Worm (Caenorhabditis elegans): Measurements from ENCODE around the gene cpg-2.

Gene cpg-2

DNA sequence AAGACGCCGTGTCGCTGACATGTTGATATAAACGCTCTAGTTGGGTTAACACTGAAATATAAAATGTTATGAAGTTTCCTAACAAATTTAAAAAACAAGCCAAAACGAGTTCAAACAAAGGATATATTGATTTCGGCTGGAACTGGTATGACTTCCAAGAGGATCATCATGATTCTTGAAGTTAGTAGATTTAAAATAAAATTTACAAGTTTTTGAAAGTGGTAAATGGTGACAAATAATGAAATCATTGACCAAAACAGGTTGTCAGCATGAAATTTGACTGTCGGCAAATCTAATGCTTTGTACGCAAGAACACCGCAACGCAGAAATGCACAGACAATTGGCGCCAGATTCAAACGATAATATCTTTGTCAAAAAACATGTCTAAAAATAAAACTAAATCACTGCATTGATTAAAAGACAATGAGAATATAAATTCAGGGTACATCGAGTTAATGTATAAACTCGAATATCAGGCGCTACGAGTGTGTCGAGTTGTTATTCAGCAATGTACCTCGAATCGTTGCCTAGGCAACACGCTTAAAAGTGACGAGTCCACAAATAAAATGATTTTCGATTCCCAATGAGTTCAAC is 35.2 kb downstream of the cpg-2 start, which contains the start of the genes ubc-18 and R01H2.8 (continued):
- TF ChIP-seq K12H6.12 (tag; optimal IDR thresholded peaks at IDR 0.05) = no peak
- no peak for TF ChIP-seq ceh-40 (GFP tag; IDR thresholded peaks at IDR 0.05)
- no peak for TF ChIP-seq ekl-4 (GFP tag; IDR thresholded peaks at IDR 0.05)
- no peak for TF ChIP-seq F52B5.7 (tag; optimal IDR thresholded peaks at IDR 0.05)
- no peak for TF ChIP-seq snpc-4 (GFP tag; optimal IDR thresholded peaks at IDR 0.05)
- TF ChIP-seq snpc-4 (tag; optimal IDR thresholded peaks at IDR 0.05) = no peak
- TF ChIP-seq tbp1 (GFP tag; optimal IDR thresholded peaks at IDR 0.05) = no peak
- TF ChIP-seq T26A5.8 (tag; optimal IDR thresholded peaks at IDR 0.05) = no peak
- no peak for TF ChIP-seq nhr-80 (tag; optimal IDR thresholded peaks at IDR 0.05)

DNA sequence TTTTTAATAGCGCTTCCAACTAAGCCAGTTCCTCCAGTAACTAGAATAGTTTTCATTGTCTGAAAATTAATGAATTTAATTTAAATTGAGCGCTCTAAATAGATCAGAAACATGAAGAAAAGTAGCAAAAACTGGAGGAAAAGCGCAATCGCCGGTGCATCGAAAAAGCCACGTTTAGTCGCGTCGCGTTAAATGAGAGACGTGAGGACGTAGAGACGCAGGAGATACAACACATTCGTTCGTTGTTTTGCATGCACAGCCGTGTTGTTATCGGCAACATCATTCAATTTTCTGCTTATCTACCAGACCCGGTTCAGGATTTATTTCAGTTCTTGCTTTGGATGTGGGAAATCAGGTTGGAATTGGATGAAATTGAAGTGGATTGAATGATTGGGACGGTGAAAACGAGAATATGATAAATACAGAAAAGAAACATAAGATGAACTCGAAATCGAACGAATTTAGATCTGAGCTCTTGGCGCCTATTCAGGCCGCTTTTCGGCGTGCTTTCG is 36.3 kb downstream of the cpg-2 start, which contains the start of gene ger-1:
Gene ger-1 (minus strand): TSS at position 93 of the 512 bp plus-strand sequence.
- peak; percentile 18 for TF ChIP-seq nhr-80 (tag; optimal IDR thresholded peaks at IDR 0.05)
- TF ChIP-seq ztf-28 (GFP tag; IDR thresholded peaks at IDR 0.05) = no peak
- no peak for TF ChIP-seq ets-4 (GFP tag; optimal IDR thresholded peaks at IDR 0.05)
- TF ChIP-seq lin-54 (GFP tag; optimal IDR thresholded peaks at IDR 0.05) = peak; percentile 0
- TF ChIP-seq mel-28 (tag; optimal IDR thresholded peaks at IDR 0.05; ENCODE audit: borderline replicate concordance) = no peak
- no peak for TF ChIP-seq K11D2.4 (GFP tag; IDR thresholded peaks at IDR 0.05)
- TF ChIP-seq egl-18 (GFP tag; IDR thresholded peaks at IDR 0.05) = no peak
- TF ChIP-seq madf-6 (GFP tag; IDR thresholded peaks at IDR 0.05) = peak; percentile 62
- TF ChIP-seq ztf-3 (GFP tag; optimal IDR thresholded peaks at IDR 0.05) = no peak
- TF ChIP-seq unc-62 (GFP tag; optimal IDR thresholded peaks at IDR 0.05) = no peak
- peak; percentile 12 for TF ChIP-seq tbp1 (GFP tag; optimal IDR thresholded peaks at IDR 0.05)
- TF ChIP-seq T07F8.4 (tag; optimal IDR thresholded peaks at IDR 0.05) = no peak
- TF ChIP-seq ZK185.1 (tag; optimal IDR thresholded peaks at IDR 0.05; ENCODE audit: poor library complexity, severe bottlenecking) = no peak
- no peak for TF ChIP-seq akir-1 (GFP tag; optimal IDR thresholded peaks at IDR 0.05)
- TF ChIP-seq ama-1 (optimal IDR thresholded peaks at IDR 0.05) = no peak
- TF ChIP-seq ama-1 (GFP tag; optimal IDR thresholded peaks at IDR 0.05) = no peak
- TF ChIP-seq dpl-1 (GFP tag; optimal IDR thresholded peaks at IDR 0.05) = no peak
- TF ChIP-seq B0261.1 (tag; optimal IDR thresholded peaks at IDR 0.05) = no peak
- 0 out of 2 replicates have a peak, but pooled peaks have one; percentile 48 for TF ChIP-seq hsf-1 (GFP tag; IDR thresholded peaks at IDR 0.05)
- no peak for TF ChIP-seq chd-7 (tag; optimal IDR thresholded peaks at IDR 0.05)
- TF ChIP-seq Y53F4B.3 (GFP tag; IDR thresholded peaks at IDR 0.05) = no peak
- TF ChIP-seq lin-35 (GFP tag; optimal IDR thresholded peaks at IDR 0.05) = no peak
- no peak for TF ChIP-seq nfya-2 (GFP tag; IDR thresholded peaks at IDR 0.05)
- no peak for TF ChIP-seq nhr-179 (tag; optimal IDR thresholded peaks at IDR 0.05)
- TF ChIP-seq madf-3 (GFP tag; IDR thresholded peaks at IDR 0.05) = 0 out of 2 replicates have a peak, but pooled peaks have one; percentile 21
- no peak for TF ChIP-seq ztf-6 (GFP tag; IDR thresholded peaks at IDR 0.05)
- no peak for TF ChIP-seq attf-6 (GFP tag; IDR thresholded peaks at IDR 0.05)
- TF ChIP-seq ztf-26 (tag; optimal IDR thresholded peaks at IDR 0.05) = no peak
- no peak for TF ChIP-seq hrde-1 (tag; optimal IDR thresholded peaks at IDR 0.05; ENCODE audit: borderline replicate concordance)
- TF ChIP-seq cebp-1 (GFP tag; IDR thresholded peaks at IDR 0.05) = no peak
- TF ChIP-seq cebp-1 (tag; optimal IDR thresholded peaks at IDR 0.05) = no peak
- TF ChIP-seq ccch-3 (GFP tag; optimal IDR thresholded peaks at IDR 0.05) = no peak
- 0 out of 2 replicates have a peak, but pooled peaks have one; percentile 21 for TF ChIP-seq dox-1 (GFP tag; IDR thresholded peaks at IDR 0.05)
- no peak for TF ChIP-seq F10E7.11 (tag; optimal IDR thresholded peaks at IDR 0.05)
- TF ChIP-seq F33H1.4 (GFP tag; IDR thresholded peaks at IDR 0.05) = no peak
- no peak for TF ChIP-seq zfh-2 (GFP tag; conservative IDR thresholded peaks at IDR 0.05)
- no peak for TF ChIP-seq lir-1 (GFP tag; conservative IDR thresholded peaks at IDR 0.05)
- no peak for TF ChIP-seq let-526 (GFP tag; IDR thresholded peaks at IDR 0.05)
